Fruit fly (Drosophila melanogaster) whole organism, embryonic: ENCODE results near the gene CG34056.
A peak's percentile ranks its signal among the peaks of the same experiment; 100 is the strongest.

ENCODE experiments used
- BtbVII ChIP-seq: fragments of 200-800 bp; sonication (Bioruptor generic); optimal IDR thresholded peaks from 3 replicates; lab custom pipeline; 2017; ENCODE audit warnings: missing biosample characterization, mild to moderate bottlenecking, missing genetic modification characterization
- CG1024 ChIP-seq: fragments of 200-800 bp; sonication (Bioruptor generic); IDR thresholded peaks from 2 replicates; pipeline ENCODE4 v1.3.6; 2022; ENCODE audit warnings: missing biosample characterization, missing genetic modification characterization
- CG10431 ChIP-seq: fragments of 200-800 bp; sonication (Bioruptor generic); optimal IDR thresholded peaks from 3 replicates; lab custom pipeline; 2018; ENCODE audit warnings: missing biosample characterization, mild to moderate bottlenecking, missing genetic modification characterization
- CG12155 ChIP-seq: fragments of 200-800 bp; sonication (Bioruptor generic); optimal IDR thresholded peaks from 3 replicates; lab custom pipeline; 2016; ENCODE audit warnings: missing biosample characterization, missing genetic modification characterization
- CG1233 ChIP-seq: fragments of 200-800 bp; sonication (Bioruptor generic); optimal IDR thresholded peaks from 4 replicates; lab custom pipeline; 2018; ENCODE audit warnings: missing biosample characterization, mild to moderate bottlenecking, missing genetic modification characterization
- CG15514 ChIP-seq: fragments of 200-800 bp; sonication (Bioruptor generic); optimal IDR thresholded peaks from 3 replicates; lab custom pipeline; 2017; ENCODE audit warnings: missing biosample characterization, missing genetic modification characterization, mild to moderate bottlenecking, moderate library complexity, missing genetic modification reagents
- CG16863 ChIP-seq: fragments of 200-800 bp; sonication (Bioruptor generic); optimal IDR thresholded peaks from 3 replicates; lab custom pipeline; 2016; ENCODE audit warnings: missing biosample characterization, missing genetic modification characterization
- CG17186 ChIP-seq: fragments of 200-800 bp; sonication (Bioruptor generic); optimal IDR thresholded peaks from 3 replicates; lab custom pipeline; 2017; ENCODE audit warnings: missing biosample characterization, missing genetic modification reagents, missing genetic modification characterization
- CG1832 ChIP-seq: fragments of 200-800 bp; sonication (Bioruptor generic); optimal IDR thresholded peaks from 2 replicates; lab custom pipeline; 2017; ENCODE audit warnings: missing biosample characterization, mild to moderate bottlenecking, missing genetic modification characterization, inconsistent platforms
- CG2116 ChIP-seq: fragments of 200-800 bp; sonication (Bioruptor generic); optimal IDR thresholded peaks from 3 replicates; lab custom pipeline; 2018; ENCODE audit warnings: missing biosample characterization, mild to moderate bottlenecking, missing genetic modification characterization
- CG2120 ChIP-seq: fragments of 200-800 bp; sonication (Bioruptor generic); optimal IDR thresholded peaks from 3 replicates; lab custom pipeline; 2016; ENCODE audit warnings: missing biosample characterization, missing genetic modification characterization
- CG31441 ChIP-seq: fragments of 200-800 bp; sonication (Bioruptor generic); IDR thresholded peaks from 2 replicates; pipeline ENCODE4 v1.3.6; 2022; ENCODE audit warnings: missing biosample characterization, missing genetic modification characterization
- CG3163 ChIP-seq: fragments of 200-800 bp; sonication (Bioruptor generic); optimal IDR thresholded peaks from 3 replicates; lab custom pipeline; 2016; ENCODE audit warnings: missing biosample characterization, missing genetic modification characterization
- CG5180 ChIP-seq: fragments of 200-800 bp; sonication (Bioruptor generic); optimal IDR thresholded peaks from 3 replicates; lab custom pipeline; 2017; ENCODE audit warnings: missing biosample characterization, missing genetic modification characterization, mild to moderate bottlenecking, moderate library complexity, missing genetic modification reagents
- CG6791 ChIP-seq: fragments of 200-800 bp; sonication (Bioruptor generic); IDR thresholded peaks from 3 replicates; pipeline ENCODE4 v1.3.6; 2022; ENCODE audit warnings: missing biosample characterization, missing genetic modification characterization; ENCODE audit not compliant: partially characterized antibody
- CG7556 ChIP-seq: fragments of 200-800 bp; sonication (Bioruptor generic); optimal IDR thresholded peaks from 2 replicates; lab custom pipeline; 2017; ENCODE audit warnings: missing biosample characterization, mild to moderate bottlenecking, missing genetic modification characterization
- CkIIα-i1 ChIP-seq: fragments of 200-800 bp; sonication (Bioruptor generic); IDR thresholded peaks from 2 replicates; pipeline ENCODE4 v1.3.6; 2022; ENCODE audit warnings: missing biosample characterization, missing genetic modification characterization
- D ChIP-seq, 2 experiments: fragments of 200-800 bp in 1 of 2; fragments of >200 bp in 1 of 2; sonication (Bioruptor generic) in 1 of 2; optimal IDR thresholded peaks; 2 replicates in 1 of 2; 3 replicates in 1 of 2; lab custom pipeline; 2017; ENCODE audit warnings: mild to moderate bottlenecking in 1 of 2, missing biosample characterization in 1 of 2, missing genetic modification characterization in 1 of 2, missing genetic modification reagents in 1 of 2
- D19B ChIP-seq: fragments of 200-800 bp; sonication (Bioruptor generic); optimal IDR thresholded peaks from 2 replicates; lab custom pipeline; 2017; ENCODE audit warnings: missing biosample characterization, mild to moderate bottlenecking, missing genetic modification characterization
- Dp ChIP-seq: fragments of 200-800 bp; sonication (Bioruptor generic); optimal IDR thresholded peaks from 2 replicates; lab custom pipeline; 2018; ENCODE audit warnings: missing biosample characterization, mild to moderate bottlenecking, missing genetic modification characterization, moderate library complexity
- E2f2 ChIP-seq: fragments of 200-800 bp; sonication (Bioruptor generic); IDR thresholded peaks from 2 replicates; pipeline ENCODE4 v1.3.6; 2022; ENCODE audit warnings: missing biosample characterization, missing genetic modification characterization
- Eip74EF ChIP-seq, 2 experiments: fragments of 200-800 bp in 1 of 2; fragments of >200 bp in 1 of 2; sonication (Bioruptor generic) in 1 of 2; optimal IDR thresholded peaks; 2 replicates each; lab custom pipeline; 2017 to 2019; ENCODE audit warnings: missing biosample characterization in 2 of 2, missing genetic modification characterization in 2 of 2, mild to moderate bottlenecking in 1 of 2, moderate library complexity in 1 of 2
- Ets65A ChIP-seq: fragments of 200-800 bp; sonication (Bioruptor generic); peaks from one replicate; lab custom pipeline; 2016; ENCODE audit warnings: missing biosample characterization, missing genetic modification characterization
- Gsc ChIP-seq: fragments of 200-800 bp; sonication (Bioruptor generic); IDR thresholded peaks from 2 replicates; pipeline ENCODE4 v1.3.6; 2022; ENCODE audit warnings: missing biosample characterization, missing genetic modification characterization
- H15 ChIP-seq: fragments of 200-800 bp; sonication (Bioruptor generic); IDR thresholded peaks from 3 replicates; pipeline ENCODE4 v1.3.6; 2022; ENCODE audit warnings: missing biosample characterization, missing genetic modification characterization
- HmgZ ChIP-seq: fragments of 200-800 bp; sonication (Bioruptor generic); optimal IDR thresholded peaks from 2 replicates; lab custom pipeline; 2018; ENCODE audit warnings: missing biosample characterization, mild to moderate bottlenecking, missing genetic modification characterization
- Hmr ChIP-seq: fragments of 200-800 bp; sonication (Bioruptor generic); optimal IDR thresholded peaks from 3 replicates; lab custom pipeline; 2017; ENCODE audit warnings: mild to moderate bottlenecking, missing biosample characterization, missing genetic modification reagents, missing genetic modification characterization
- Jarid2 ChIP-seq: fragments of 200-800 bp; sonication (Bioruptor generic); optimal IDR thresholded peaks from 3 replicates; lab custom pipeline; 2017; ENCODE audit warnings: mild to moderate bottlenecking, missing biosample characterization, missing genetic modification reagents, missing genetic modification characterization
- Lhr ChIP-seq: fragments of 200-800 bp; sonication (Bioruptor generic); optimal IDR thresholded peaks from 3 replicates; lab custom pipeline; 2017; ENCODE audit warnings: mild to moderate bottlenecking, missing biosample characterization, missing genetic modification reagents, missing genetic modification characterization
- Lim3 ChIP-seq: fragments of 200-800 bp; sonication (Bioruptor generic); IDR thresholded peaks from 2 replicates; pipeline ENCODE4 v1.3.6; 2022; ENCODE audit warnings: missing biosample characterization, missing genetic modification characterization
- Mad ChIP-seq: fragments of 200-800 bp; sonication (Bioruptor generic); optimal IDR thresholded peaks from 2 replicates; lab custom pipeline; 2016; ENCODE audit warnings: missing biosample characterization, missing genetic modification characterization
- Six4 ChIP-seq: fragments of 200-800 bp; sonication (Bioruptor generic); optimal IDR thresholded peaks from 2 replicates; lab custom pipeline; 2016; ENCODE audit warnings: missing biosample characterization, missing genetic modification characterization
- Trl ChIP-seq, 3 experiments: fragments of >200 bp in 2 of 3; fragments of 200-800 bp in 1 of 3; sonication (Bioruptor generic) in 1 of 3; optimal IDR thresholded peaks; 2 replicates in 1 of 3; 3 replicates in 2 of 3; lab custom pipeline; 2016 to 2017; ENCODE audit warnings: missing biosample characterization in 1 of 3, missing genetic modification characterization in 1 of 3
- az2 ChIP-seq: fragments of 200-800 bp; sonication (Bioruptor generic); optimal IDR thresholded peaks from 3 replicates; lab custom pipeline; 2016; ENCODE audit warnings: missing biosample characterization, missing genetic modification characterization
- bowl ChIP-seq: fragments of 200-800 bp; sonication (Bioruptor generic); IDR thresholded peaks from 2 replicates; pipeline ENCODE4 v1.3.6; 2022; ENCODE audit warnings: missing biosample characterization, missing genetic modification characterization
- cg ChIP-seq: fragments of 200-800 bp; sonication (Bioruptor generic); optimal IDR thresholded peaks from 3 replicates; lab custom pipeline; 2019; ENCODE audit warnings: missing biosample characterization, mild to moderate bottlenecking, missing genetic modification characterization, moderate library complexity
- corto ChIP-seq: fragments of 200-800 bp; sonication (Bioruptor generic); optimal IDR thresholded peaks from 2 replicates; lab custom pipeline; 2016; ENCODE audit warnings: missing biosample characterization, mild to moderate bottlenecking, missing genetic modification characterization, moderate library complexity
- dati ChIP-seq: fragments of 200-800 bp; sonication (Bioruptor generic); IDR thresholded peaks from 2 replicates; pipeline ENCODE4 v1.3.6; 2022; ENCODE audit warnings: missing biosample characterization, missing genetic modification characterization
- disco-r ChIP-seq: fragments of 200-800 bp; sonication (Bioruptor generic); optimal IDR thresholded peaks from 2 replicates; lab custom pipeline; 2016; ENCODE audit warnings: missing biosample characterization, missing genetic modification characterization
- fru ChIP-seq: fragments of >200 bp; optimal IDR thresholded peaks from 2 replicates; lab custom pipeline; 2017
- gce ChIP-seq: fragments of 200-800 bp; sonication (Bioruptor generic); IDR thresholded peaks from 3 replicates; pipeline ENCODE4 v1.3.6; 2022; ENCODE audit warnings: missing biosample characterization, missing genetic modification characterization
- grn ChIP-seq: fragments of 200-800 bp; sonication (Bioruptor generic); optimal IDR thresholded peaks from 3 replicates; lab custom pipeline; 2017; ENCODE audit warnings: missing biosample characterization, missing genetic modification characterization
- gsb-n ChIP-seq: fragments of 200-800 bp; sonication (Bioruptor generic); optimal IDR thresholded peaks from 3 replicates; lab custom pipeline; 2018; ENCODE audit warnings: missing biosample characterization, mild to moderate bottlenecking, missing genetic modification characterization
- luna ChIP-seq: fragments of 200-800 bp; sonication (Bioruptor generic); optimal IDR thresholded peaks from 2 replicates; lab custom pipeline; 2016; ENCODE audit warnings: missing biosample characterization, missing genetic modification characterization
- nerfin-1 ChIP-seq: fragments of 200-800 bp; sonication (Bioruptor generic); optimal IDR thresholded peaks from 3 replicates; lab custom pipeline; 2019; ENCODE audit warnings: missing biosample characterization, mild to moderate bottlenecking, missing genetic modification characterization, moderate library complexity
- tup ChIP-seq: fragments of 200-800 bp; sonication (Bioruptor generic); optimal IDR thresholded peaks from 2 replicates; lab custom pipeline; 2016; ENCODE audit warnings: missing biosample characterization, mild to moderate bottlenecking, missing genetic modification characterization, moderate library complexity
- zen ChIP-seq: fragments of 200-800 bp; sonication (Bioruptor generic); optimal IDR thresholded peaks from 3 replicates; lab custom pipeline; 2018; ENCODE audit warnings: missing biosample characterization, mild to moderate bottlenecking, missing genetic modification characterization, moderate library complexity
- zf30C ChIP-seq: fragments of 200-800 bp; sonication (Bioruptor generic); optimal IDR thresholded peaks from 3 replicates; lab custom pipeline; 2018; ENCODE audit warnings: missing biosample characterization, mild to moderate bottlenecking, missing genetic modification characterization

Gene CG34056

dm6 chr3L:913682-914081 is 17.9 kb downstream of the CG34056 start, which contains the start of gene Glut1 (continued):
- TF ChIP-seq gce (GFP tag; lab: Robert Waterston, UW) (no peak), D (optimal IDR thresholded peaks at IDR 0.05; lab: Kevin White, UChicago) (no peak), D (GFP tag; optimal IDR thresholded peaks at IDR 0.05; lab: Kevin White, UChicago) (no peak), az2 (GFP tag; lab: Kevin White, UChicago) (no peak), CG31441 (GFP tag; lab: Robert Waterston, UW) (no peak), CG17186 (GFP tag; lab: Kevin White, UChicago) (no peak), Jarid2 (GFP tag; lab: Kevin White, UChicago) (no peak), CG6791 (GFP tag; lab: Robert Waterston, UW) (0 out of 3 replicates have a peak, but pooled peaks have one; percentile 21), E2f2 (no peak), CG2120 (GFP tag; lab: Kevin White, UChicago) (no peak), Lim3 (GFP tag; lab: Robert Waterston, UW) (no peak), CG10431 (no peak), gsb-n (tag; lab: Kevin White, UChicago) (no peak), CG1832 (GFP tag; lab: Kevin White, UChicago) (no peak), Dp (GFP tag; lab: Kevin White, UChicago) (peak; percentile 6), CG15514 (GFP tag; lab: Kevin White, UChicago) (peak; percentile 16), H15 (GFP tag; lab: Robert Waterston, UW) (no peak), CG2116 (GFP tag; lab: Kevin White, UChicago) (peak; percentile 97), CG16863 (GFP tag; lab: Kevin White, UChicago) (no peak), Hmr (peak; percentile 20), fru (lab: Kevin White, UChicago) (no peak)

DNA sequence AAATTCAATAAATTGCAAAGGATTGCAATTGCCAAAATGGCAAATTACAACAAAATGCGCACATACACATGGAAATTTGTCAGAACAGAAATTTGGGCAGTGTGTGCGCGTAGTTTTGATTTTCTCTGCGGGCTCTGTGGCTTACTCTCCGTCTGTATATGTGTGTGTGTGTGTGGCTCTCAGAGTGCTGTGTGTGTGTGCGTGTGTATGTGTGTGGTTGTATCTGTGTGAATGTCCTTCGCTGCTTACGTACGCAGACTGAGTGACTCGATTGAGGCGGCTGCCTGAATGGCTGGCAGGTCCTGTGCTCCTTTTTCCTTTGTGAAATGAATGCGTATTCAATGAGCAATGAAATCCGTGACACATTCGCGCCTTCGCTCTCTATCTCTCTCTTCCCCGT is 19.1 kb downstream of the CG34056 start:
- TF ChIP-seq Trl (optimal IDR thresholded peaks at IDR 0.05; lab: Kevin White, UChicago) (peak in 1 of 2 experiments; percentile 39), Trl (GFP tag; optimal IDR thresholded peaks at IDR 0.05; lab: Kevin White, UChicago) (no peak), nerfin-1 (tag; lab: Kevin White, UChicago) (peak; percentile 22), disco-r (GFP tag; lab: Kevin White, UChicago) (no peak), cg (GFP tag; lab: Kevin White, UChicago) (peak; percentile 61), Six4 (GFP tag; lab: Kevin White, UChicago) (no peak), CG3163 (no peak), Ets65A (GFP tag; lab: Kevin White, UChicago) (peak; percentile 81)
- TF ChIP-seq, all 482 proteins: peak for 4

DNA sequence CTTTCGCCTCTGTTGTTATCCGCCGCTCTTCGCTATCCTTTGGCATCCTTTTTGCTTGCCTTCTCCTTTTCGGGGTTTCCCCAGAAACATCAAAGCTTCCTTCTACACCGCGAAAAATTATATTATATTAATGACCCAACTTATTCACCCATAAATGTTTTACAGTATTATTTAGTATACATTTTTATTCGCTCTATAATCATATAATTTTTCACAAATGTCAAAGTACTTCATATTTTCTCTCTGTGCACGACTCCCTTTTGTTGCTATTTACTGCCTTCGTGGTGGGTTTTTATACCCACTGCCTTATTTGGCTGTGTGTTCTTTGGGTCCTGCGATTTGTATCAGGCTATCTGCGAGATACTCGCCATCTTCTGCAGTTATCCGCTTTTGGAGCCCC is 21.5 kb downstream of the CG34056 start:
- TF ChIP-seq grn (GFP tag; lab: Kevin White, UChicago) (no peak), CkIIα-i1 (GFP tag; lab: Robert Waterston, UW) (no peak), Dp (GFP tag; lab: Kevin White, UChicago) (no peak), CG5180 (GFP tag; lab: Kevin White, UChicago) (no peak), Eip74EF (GFP tag; optimal IDR thresholded peaks at IDR 0.05; lab: Kevin White, UChicago) (no peak), Lhr (GFP tag; lab: Kevin White, UChicago) (no peak), luna (GFP tag; lab: Kevin White, UChicago) (no peak), CG7556 (GFP tag; lab: Kevin White, UChicago) (peak; percentile 37), CG12155 (no peak), Gsc (no peak), tup (GFP tag; lab: Kevin White, UChicago) (no peak), zen (tag; lab: Kevin White, UChicago) (no peak), corto (GFP tag; lab: Kevin White, UChicago) (no peak), Mad (no peak), HmgZ (peak; percentile 3), zf30C (GFP tag; lab: Kevin White, UChicago) (no peak), bowl (GFP tag; lab: Robert Waterston, UW) (no peak), BtbVII (GFP tag; lab: Kevin White, UChicago) (no peak), CG1024 (GFP tag; lab: Robert Waterston, UW) (no peak), CG1233 (GFP tag; lab: Kevin White, UChicago) (peak; percentile 26), D19B (GFP tag; lab: Kevin White, UChicago) (no peak), dati (GFP tag; lab: Robert Waterston, UW) (no peak)
